Worm (Caenorhabditis elegans) whole organism, L4/young adult: Measurements from ENCODE around the gene nduf-2.2.

Source experiments
- W03F9.2 ChIP-seq: fragments of 150-350 bp; optimal IDR thresholded peaks from 2 replicates; lab custom pipeline; 2014; ENCODE audit warnings: missing biosample characterization, missing genetic modification characterization
- dao-5 ChIP-seq: sonication (generic microtip); optimal IDR thresholded peaks from 2 replicates; lab custom pipeline; 2016; ENCODE audit warnings: missing genotype, missing genetic modification characterization, moderate library complexity, missing compliant biosample characterization
- him-1 ChIP-seq: sonication (generic microtip); optimal IDR thresholded peaks from 2 replicates; lab custom pipeline; 2016; ENCODE audit warnings: missing genotype, missing genetic modification reagents, missing genetic modification characterization, missing compliant biosample characterization

The nduf-2.2 gene

ce11 chrIII:6498176-6498575, 33.2 kb downstream of the nduf-2.2 start, which contains the start of gene sdz-15:
Gene sdz-15, plus strand, starts transcription at chrIII:6498476.
- TF ChIP-seq him-1 (tag; lab: Kevin White, UChicago) (no peak), dao-5 (no peak), W03F9.2 (tag; lab: Kevin White, UChicago) (no peak)

DNA sequence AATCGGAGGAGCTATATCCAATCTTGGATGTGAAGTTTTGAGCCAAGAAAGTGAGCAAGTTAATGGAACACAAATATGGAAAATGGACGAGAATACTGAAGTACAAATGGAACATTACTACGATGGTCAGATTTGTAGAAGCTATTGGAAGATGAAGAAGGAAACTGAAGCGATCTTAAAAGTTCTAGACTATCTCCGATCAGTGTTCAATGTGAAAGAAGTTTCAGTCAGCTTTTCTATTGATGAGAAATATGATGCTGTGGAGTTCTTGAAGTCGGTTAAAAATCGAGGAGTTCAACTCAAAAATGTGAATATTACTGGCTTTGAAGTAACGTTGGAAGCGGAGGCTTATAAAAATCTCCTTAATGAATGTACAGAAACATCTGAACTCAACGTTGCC, 34.1 kb downstream of the nduf-2.2 start:
- TF ChIP-seq dao-5, result no peak
- no peak for TF ChIP-seq him-1 (tag; lab: Kevin White, UChicago)
- TF ChIP-seq W03F9.2 (tag; lab: Kevin White, UChicago), result no peak

DNA sequence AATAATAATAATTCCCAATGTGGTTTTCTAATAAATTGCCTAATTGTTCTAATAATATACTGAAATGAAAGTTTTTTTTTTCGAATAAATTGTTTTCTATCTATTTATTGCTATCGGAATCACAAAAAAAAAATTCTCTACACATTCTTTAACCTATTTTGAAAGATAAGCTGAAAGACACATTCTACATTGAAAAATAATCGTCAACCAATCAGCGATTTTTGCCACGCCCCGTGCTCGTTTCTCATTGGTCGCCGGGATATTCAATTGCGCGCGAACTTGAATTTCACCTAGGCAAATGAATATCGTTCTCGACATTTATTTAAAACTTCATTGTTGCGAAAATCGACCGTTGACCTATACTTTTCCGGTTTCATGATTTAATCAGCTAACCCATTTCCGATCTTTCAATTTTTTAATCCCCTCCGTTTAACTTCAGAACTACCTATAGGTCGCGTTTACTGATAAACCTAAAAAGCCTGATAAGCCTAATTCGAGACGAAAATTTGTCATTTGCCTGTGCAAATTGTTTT, 35.1 kb downstream of the nduf-2.2 start, which contains the start of gene F23F12.3:
Gene F23F12.3 (plus strand): TSS at position 483 of the 533 bp plus-strand sequence.
- TF ChIP-seq dao-5 (no peak), W03F9.2 (tag; lab: Kevin White, UChicago) (no peak), him-1 (tag; lab: Kevin White, UChicago) (no peak)

ce11 chrIII:6507832-6508231, 42.8 kb downstream of the nduf-2.2 start, which contains the start of gene F23F12.12:
Gene F23F12.12, plus strand, starts transcription at chrIII:6508132.
- no peak for TF ChIP-seq W03F9.2 (tag; lab: Kevin White, UChicago)
- no peak for TF ChIP-seq dao-5
- TF ChIP-seq him-1 (tag; lab: Kevin White, UChicago), result no peak

DNA sequence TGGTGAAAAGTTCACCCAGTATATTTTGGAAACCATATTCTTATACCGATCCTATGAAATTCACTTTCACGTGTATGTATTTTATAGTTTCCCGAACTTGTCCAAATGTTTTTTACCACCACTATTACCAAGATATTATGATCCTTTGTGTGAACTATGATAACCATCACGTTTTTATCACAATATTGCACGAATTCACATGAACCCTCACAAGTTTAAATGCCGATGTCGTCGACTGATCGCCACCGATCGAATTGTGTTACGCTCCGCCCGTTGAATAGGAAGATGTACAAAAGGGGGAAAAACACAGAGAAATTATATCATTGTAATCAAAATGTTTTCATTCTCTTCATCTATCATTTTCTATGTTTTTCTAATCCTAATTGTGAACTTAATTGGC, 43.3 kb downstream of the nduf-2.2 start:
- TF ChIP-seq W03F9.2 (tag; lab: Kevin White, UChicago) (no peak), him-1 (tag; lab: Kevin White, UChicago) (no peak), dao-5 (no peak)

DNA sequence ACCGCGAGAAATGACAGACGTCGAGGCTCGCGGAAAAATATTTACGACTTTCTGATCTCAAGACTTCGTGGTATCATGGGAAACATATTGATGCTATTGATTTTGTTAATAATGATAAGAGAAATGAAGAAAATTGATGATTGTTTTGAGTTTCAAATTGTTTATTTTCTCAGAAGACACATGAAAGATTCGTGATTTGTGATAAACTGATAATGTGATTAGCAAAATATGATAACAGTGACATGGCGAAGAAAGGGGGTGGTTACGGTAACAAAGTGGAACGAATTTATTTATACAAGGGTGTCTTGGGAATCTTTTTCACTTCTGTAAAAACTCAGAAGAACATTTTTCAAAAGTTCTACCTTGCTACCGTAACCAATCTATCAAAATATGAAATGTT, 44.3 kb downstream of the nduf-2.2 start:
- no peak for TF ChIP-seq W03F9.2 (tag; lab: Kevin White, UChicago)

ce11 chrIII:6514673-6515072, 49.7 kb downstream of the nduf-2.2 start, which contains the start of gene acr-5:
Gene acr-5, minus strand, starts transcription at chrIII:6514773.
- TF ChIP-seq dao-5 (no peak), him-1 (tag; lab: Kevin White, UChicago) (no peak), W03F9.2 (tag; lab: Kevin White, UChicago) (no peak)
